Fruit fly (Drosophila melanogaster) whole organism, embryonic: ENCODE measurements around the gene snz.

Experiments
- CG10147 ChIP-seq: fragments of 200-800 bp; sonication (Bioruptor generic); optimal IDR thresholded peaks from 2 replicates; lab custom pipeline; 2019; ENCODE audit warnings: missing biosample characterization, mild to moderate bottlenecking, missing genetic modification characterization, moderate library complexity
- CG10654 ChIP-seq: fragments of 200-800 bp; sonication (Bioruptor generic); optimal IDR thresholded peaks from 2 replicates; lab custom pipeline; 2016; ENCODE audit warnings: missing biosample characterization, missing genetic modification characterization
- CG11085 ChIP-seq: fragments of 200-800 bp; sonication (Bioruptor generic); IDR thresholded peaks from 2 replicates; pipeline ENCODE4 v1.3.6; 2022; ENCODE audit warnings: missing biosample characterization, missing genetic modification characterization
- CG13424 ChIP-seq: fragments of 200-800 bp; sonication (Bioruptor generic); optimal IDR thresholded peaks from 2 replicates; lab custom pipeline; 2019; ENCODE audit warnings: missing biosample characterization, mild to moderate bottlenecking, missing genetic modification characterization, moderate library complexity
- CG14860 ChIP-seq: fragments of 200-800 bp; sonication (Bioruptor generic); IDR thresholded peaks from 3 replicates; pipeline ENCODE4 v1.3.6; 2022; ENCODE audit warnings: missing biosample characterization, missing genetic modification characterization; ENCODE audit not compliant: partially characterized antibody
- CG15269 ChIP-seq: fragments of 200-800 bp; sonication (Bioruptor generic); optimal IDR thresholded peaks from 2 replicates; lab custom pipeline; 2018; ENCODE audit warnings: missing biosample characterization, mild to moderate bottlenecking, missing genetic modification characterization, moderate library complexity
- CG15696 ChIP-seq: fragments of 200-800 bp; sonication (Bioruptor generic); optimal IDR thresholded peaks from 2 replicates; lab custom pipeline; 2019; ENCODE audit warnings: missing biosample characterization, mild to moderate bottlenecking, missing genetic modification characterization, moderate library complexity
- CG18011 ChIP-seq: fragments of 200-800 bp; sonication (Bioruptor generic); optimal IDR thresholded peaks from 2 replicates; lab custom pipeline; 2017; ENCODE audit warnings: missing biosample characterization, missing genetic modification characterization, mild to moderate bottlenecking, moderate library complexity, missing genotype
- CG18262 ChIP-seq: fragments of 200-800 bp; optimal IDR thresholded peaks from 3 replicates; lab custom pipeline; 2019; ENCODE audit warnings: missing biosample characterization, mild to moderate bottlenecking, missing genetic modification characterization, moderate library complexity
- CG31441 ChIP-seq: fragments of 200-800 bp; sonication (Bioruptor generic); IDR thresholded peaks from 2 replicates; pipeline ENCODE4 v1.3.6; 2022; ENCODE audit warnings: missing biosample characterization, missing genetic modification characterization
- CG32772 ChIP-seq: fragments of 200-800 bp; sonication (Bioruptor generic); IDR thresholded peaks from 2 replicates; pipeline ENCODE4 v1.3.6; 2022; ENCODE audit warnings: missing biosample characterization, missing genetic modification characterization
- CG34422 ChIP-seq: fragments of 200-800 bp; sonication (Bioruptor generic); IDR thresholded peaks from 3 replicates; pipeline ENCODE4 v1.3.6; 2022; ENCODE audit warnings: missing biosample characterization, missing genetic modification characterization
- CG3838 ChIP-seq: fragments of 200-800 bp; sonication (Bioruptor generic); optimal IDR thresholded peaks from 3 replicates; lab custom pipeline; 2016; ENCODE audit warnings: missing biosample characterization, missing genetic modification characterization
- CG4328 ChIP-seq: fragments of 200-800 bp; sonication (Bioruptor generic); optimal IDR thresholded peaks from 3 replicates; lab custom pipeline; 2017; ENCODE audit warnings: missing biosample characterization, missing genetic modification reagents, missing genetic modification characterization
- CG6272 ChIP-seq: fragments of 200-800 bp; sonication (Bioruptor generic); IDR thresholded peaks from 2 replicates; pipeline ENCODE4 v1.3.6; 2022; ENCODE audit warnings: missing biosample characterization, missing genetic modification characterization
- CG7928 ChIP-seq: fragments of 200-800 bp; sonication (Bioruptor generic); optimal IDR thresholded peaks from 2 replicates; lab custom pipeline; 2017; ENCODE audit warnings: missing biosample characterization, mild to moderate bottlenecking, missing genetic modification characterization
- Dek ChIP-seq: fragments of 200-800 bp; sonication (Bioruptor generic); optimal IDR thresholded peaks from 3 replicates; lab custom pipeline; 2019; ENCODE audit warnings: missing biosample characterization, mild to moderate bottlenecking, missing genetic modification characterization, moderate library complexity
- Doc3 ChIP-seq: fragments of 200-800 bp; sonication (Bioruptor generic); IDR thresholded peaks from 3 replicates; pipeline ENCODE4 v1.3.6; 2022; ENCODE audit warnings: missing biosample characterization, missing genetic modification characterization; ENCODE audit not compliant: partially characterized antibody
- Dp ChIP-seq: fragments of 200-800 bp; sonication (Bioruptor generic); optimal IDR thresholded peaks from 2 replicates; lab custom pipeline; 2018; ENCODE audit warnings: missing biosample characterization, mild to moderate bottlenecking, missing genetic modification characterization, moderate library complexity
- Fer3 ChIP-seq: fragments of 200-800 bp; sonication (Bioruptor generic); optimal IDR thresholded peaks from 2 replicates; lab custom pipeline; 2018; ENCODE audit warnings: missing biosample characterization, mild to moderate bottlenecking, missing genetic modification characterization, moderate library complexity
- HLH4C ChIP-seq: fragments of 200-800 bp; sonication (Bioruptor generic); IDR thresholded peaks from 3 replicates; pipeline ENCODE4 v1.3.6; 2022; ENCODE audit warnings: missing biosample characterization, missing genetic modification characterization; ENCODE audit not compliant: partially characterized antibody
- Hr78 ChIP-seq, 2 experiments: fragments of 200-800 bp in 1 of 2; fragments of >200 bp in 1 of 2; sonication (Bioruptor generic) in 1 of 2; optimal IDR thresholded peaks; 2 replicates each; lab custom pipeline; 2017 to 2019; ENCODE audit warnings: missing biosample characterization in 2 of 2, missing genetic modification characterization in 2 of 2, mild to moderate bottlenecking in 1 of 2, moderate library complexity in 1 of 2
- Nf-YA ChIP-seq: fragments of 200-800 bp; sonication (Bioruptor generic); IDR thresholded peaks from 2 replicates; pipeline ENCODE4 v1.3.6; 2022; ENCODE audit warnings: missing biosample characterization, missing genetic modification characterization
- Opbp ChIP-seq: fragments of 200-800 bp; sonication (Bioruptor generic); IDR thresholded peaks from 3 replicates; pipeline ENCODE4 v1.3.6; 2022; ENCODE audit warnings: missing biosample characterization, missing genetic modification characterization; ENCODE audit not compliant: partially characterized antibody
- Rfx ChIP-seq: fragments of 200-800 bp; sonication (Bioruptor generic); IDR thresholded peaks from 2 replicates; pipeline ENCODE4 v1.3.6; 2022; ENCODE audit warnings: missing biosample characterization, missing genetic modification characterization
- amos ChIP-seq: fragments of 200-800 bp; sonication (Bioruptor generic); IDR thresholded peaks from 2 replicates; pipeline ENCODE4 v1.3.6; 2022; ENCODE audit warnings: missing biosample characterization, missing genetic modification characterization; ENCODE audit not compliant: partially characterized antibody
- br ChIP-seq: fragments of >200 bp; optimal IDR thresholded peaks from 2 replicates; lab custom pipeline; 2017
- crol ChIP-seq: fragments of 200-800 bp; sonication (Bioruptor generic); IDR thresholded peaks from 2 replicates; pipeline ENCODE4 v1.3.6; 2022; ENCODE audit warnings: missing biosample characterization, missing genetic modification characterization
- dysf ChIP-seq: fragments of 200-800 bp; sonication (Bioruptor generic); IDR thresholded peaks from 3 replicates; pipeline ENCODE4 v1.3.6; 2022; ENCODE audit warnings: missing biosample characterization, missing genetic modification characterization
- emc ChIP-seq: fragments of 200-800 bp; sonication (Bioruptor generic); optimal IDR thresholded peaks from 2 replicates; lab custom pipeline; 2016; ENCODE audit warnings: missing biosample characterization, missing genetic modification characterization
- exex ChIP-seq: fragments of 200-800 bp; sonication (Bioruptor generic); optimal IDR thresholded peaks from 4 replicates; lab custom pipeline; 2018; ENCODE audit warnings: missing biosample characterization, mild to moderate bottlenecking, missing genetic modification characterization, moderate library complexity
- fd102C ChIP-seq: fragments of 200-800 bp; sonication (Bioruptor generic); optimal IDR thresholded peaks from 2 replicates; lab custom pipeline; 2018; ENCODE audit warnings: missing biosample characterization, mild to moderate bottlenecking, missing genetic modification characterization, moderate library complexity
- fd96Cb ChIP-seq: fragments of 200-800 bp; sonication (Bioruptor generic); optimal IDR thresholded peaks from 2 replicates; lab custom pipeline; 2018; ENCODE audit warnings: missing biosample characterization, mild to moderate bottlenecking, missing genetic modification characterization, moderate library complexity
- gfzf ChIP-seq: fragments of 200-800 bp; sonication (Bioruptor generic); optimal IDR thresholded peaks from 2 replicates; lab custom pipeline; 2016; ENCODE audit warnings: missing biosample characterization, mild to moderate bottlenecking, missing genetic modification characterization, moderate library complexity
- gsb ChIP-seq: fragments of 200-800 bp; sonication (Bioruptor generic); IDR thresholded peaks from 2 replicates; pipeline ENCODE4 v1.3.6; 2022; ENCODE audit warnings: missing biosample characterization, missing genetic modification characterization
- h ChIP-seq: fragments of >200 bp; optimal IDR thresholded peaks from 2 replicates; lab custom pipeline; 2017
- hb ChIP-seq: fragments of 200-800 bp; sonication (Bioruptor generic); IDR thresholded peaks from 3 replicates; pipeline ENCODE4 v1.3.6; 2022; ENCODE audit warnings: missing biosample characterization, missing genetic modification characterization; ENCODE audit not compliant: partially characterized antibody
- hkb ChIP-seq, 2 experiments: fragments of 200-800 bp in 1 of 2; fragments of >200 bp in 1 of 2; sonication (Bioruptor generic) in 1 of 2; IDR thresholded peaks in 1 of 2; optimal IDR thresholded peaks in 1 of 2; 2 replicates each; pipeline versions ENCODE4 v1.3.6 to Lab custom; 2017 to 2022; ENCODE audit warnings: missing biosample characterization in 1 of 2, missing genetic modification characterization in 1 of 2
- jigr1 ChIP-seq: fragments of 200-800 bp; sonication (Bioruptor generic); IDR thresholded peaks from 3 replicates; pipeline ENCODE4 v1.3.6; 2022; ENCODE audit warnings: missing biosample characterization, missing genetic modification characterization
- kah ChIP-seq: fragments of 200-800 bp; sonication (Bioruptor generic); optimal IDR thresholded peaks from 2 replicates; lab custom pipeline; 2018; ENCODE audit warnings: missing biosample characterization, mild to moderate bottlenecking, missing genetic modification characterization
- mam ChIP-seq: fragments of 200-800 bp; sonication (Bioruptor generic); optimal IDR thresholded peaks from 3 replicates; lab custom pipeline; 2016; ENCODE audit warnings: missing biosample characterization, missing genetic modification characterization
- pan ChIP-seq, 4 experiments: fragments of >200 bp in 3 of 4; fragments of 200-800 bp in 1 of 4; sonication (Bioruptor generic) in 1 of 4; optimal IDR thresholded peaks in 3 of 4; IDR thresholded peaks in 1 of 4; 2 replicates each; pipeline versions ENCODE4 v1.3.6 to Lab custom; 2017 to 2022; ENCODE audit warnings: missing biosample characterization in 2 of 4, missing genetic modification characterization in 2 of 4, mixed read lengths in 1 of 4
- rib ChIP-seq: fragments of 200-800 bp; sonication (Bioruptor generic); IDR thresholded peaks from 2 replicates; pipeline ENCODE4 v1.3.6; 2022; ENCODE audit warnings: missing biosample characterization, missing genetic modification characterization
- sc ChIP-seq, 3 experiments: fragments of >200 bp in 2 of 3; fragments of 200-800 bp in 1 of 3; sonication (Bioruptor generic) in 1 of 3; optimal IDR thresholded peaks; 2 replicates in 2 of 3; 3 replicates in 1 of 3; lab custom pipeline; 2017; ENCODE audit warnings: mild to moderate bottlenecking in 1 of 3, missing biosample characterization in 1 of 3, missing genetic modification characterization in 1 of 3, missing genetic modification reagents in 1 of 3
- sd ChIP-seq: fragments of 200-800 bp; sonication (Bioruptor generic); optimal IDR thresholded peaks from 3 replicates; lab custom pipeline; 2018; ENCODE audit warnings: missing biosample characterization, mild to moderate bottlenecking, missing genetic modification characterization, moderate library complexity
- shn ChIP-seq: fragments of 200-800 bp; sonication (Bioruptor generic); optimal IDR thresholded peaks from 3 replicates; lab custom pipeline; 2016; ENCODE audit warnings: missing biosample characterization, missing genetic modification characterization
- sna ChIP-seq: fragments of 200-800 bp; sonication (Bioruptor generic); IDR thresholded peaks from 2 replicates; pipeline ENCODE4 v1.3.6; 2022; ENCODE audit warnings: missing biosample characterization, missing genetic modification characterization; ENCODE audit not compliant: partially characterized antibody
- twi ChIP-seq: fragments of 200-800 bp; optimal IDR thresholded peaks from 2 replicates; lab custom pipeline; 2019; ENCODE audit warnings: missing biosample characterization, mild to moderate bottlenecking, missing genetic modification characterization, moderate library complexity
- vvl ChIP-seq: fragments of 200-800 bp; sonication (Bioruptor generic); IDR thresholded peaks from 2 replicates; pipeline ENCODE4 v1.3.6; 2022; ENCODE audit warnings: missing biosample characterization, missing genetic modification characterization
- zfh2 ChIP-seq: fragments of 200-800 bp; sonication (Bioruptor generic); optimal IDR thresholded peaks from 2 replicates; lab custom pipeline; 2016; ENCODE audit warnings: missing biosample characterization, missing genetic modification characterization

snz gene

DNA sequence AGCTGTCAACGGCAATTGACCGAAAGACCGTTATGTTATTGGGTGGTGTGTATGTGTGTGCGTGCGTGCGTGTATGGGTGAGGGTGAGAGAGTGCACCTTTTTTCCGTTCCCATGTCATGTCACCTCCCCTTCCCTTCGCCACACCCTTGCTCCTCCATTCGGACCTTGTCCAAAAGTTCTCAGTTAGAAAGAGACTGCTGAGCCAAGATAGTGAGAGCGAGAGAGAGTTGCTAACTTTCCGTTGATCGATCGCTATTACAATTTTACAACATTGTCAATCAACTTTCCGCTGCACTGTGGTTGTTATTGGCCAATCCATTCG, 26.6 kb downstream of the snz start (continued):
- TF ChIP-seq CG15269 (tag; lab: Kevin White, UChicago): no peak
- no peak for TF ChIP-seq Dek (tag; lab: Kevin White, UChicago)
- no peak for TF ChIP-seq Rfx (GFP tag; lab: Robert Waterston, UW)
- no peak for TF ChIP-seq amos (GFP tag; lab: Robert Waterston, UW)
- no peak for TF ChIP-seq CG18011 (GFP tag; lab: Kevin White, UChicago)
- no peak for TF ChIP-seq CG15696
- TF ChIP-seq CG32772 (GFP tag; lab: Robert Waterston, UW): no peak
- no peak for TF ChIP-seq Doc3
- no peak; the same call in 2 of the 3 replicates for TF ChIP-seq jigr1 (GFP tag; lab: Robert Waterston, UW)
- TF ChIP-seq pan (optimal IDR thresholded peaks at IDR 0.05; lab: Kevin White, UChicago): no peak
- TF ChIP-seq pan (GFP tag; optimal IDR thresholded peaks at IDR 0.05 in 1 of 2, IDR thresholded peaks at IDR 0.05 in 1 of 2): no peak
- no peak for TF ChIP-seq emc (GFP tag; lab: Kevin White, UChicago)
- no peak for TF ChIP-seq shn (GFP tag; lab: Kevin White, UChicago)
- no peak for TF ChIP-seq sna (GFP tag; lab: Robert Waterston, UW)
- no peak for TF ChIP-seq CG6272 (GFP tag; lab: Robert Waterston, UW)
- no peak for TF ChIP-seq kah (GFP tag; lab: Kevin White, UChicago)
- TF ChIP-seq HLH4C (GFP tag; lab: Robert Waterston, UW): no peak
- TF ChIP-seq gsb (GFP tag; lab: Robert Waterston, UW): no peak
- TF ChIP-seq mam (GFP tag; lab: Kevin White, UChicago): no peak
- TF ChIP-seq Dp (GFP tag; lab: Kevin White, UChicago): no peak
- no peak for TF ChIP-seq hkb (optimal IDR thresholded peaks at IDR 0.05; lab: Kevin White, UChicago)
- TF ChIP-seq hkb (GFP tag; IDR thresholded peaks at IDR 0.05; lab: Robert Waterston, UW): no peak
- no peak for TF ChIP-seq exex (tag; lab: Kevin White, UChicago)
- TF ChIP-seq fd102C (GFP tag; lab: Kevin White, UChicago): no peak
- TF ChIP-seq h: no peak
- no peak for TF ChIP-seq Opbp (GFP tag; lab: Robert Waterston, UW)
- TF ChIP-seq CG10654 (GFP tag; lab: Kevin White, UChicago): no peak
- TF ChIP-seq crol (GFP tag; lab: Robert Waterston, UW): peak; percentile 87
- no peak for TF ChIP-seq CG31441
- TF ChIP-seq br (lab: Kevin White, UChicago): no peak
- no peak for TF ChIP-seq gfzf (GFP tag; lab: Kevin White, UChicago)
- no peak for TF ChIP-seq CG4328 (GFP tag; lab: Kevin White, UChicago)
- TF ChIP-seq Fer3 (tag; lab: Kevin White, UChicago): no peak
- TF ChIP-seq hb: no peak
- TF ChIP-seq sd: no peak
- no peak for TF ChIP-seq rib (GFP tag; lab: Robert Waterston, UW)
- no peak for TF ChIP-seq fd96Cb (tag; lab: Kevin White, UChicago)
- TF ChIP-seq vvl (GFP tag; lab: Robert Waterston, UW): no peak
- peak in 1 of 2 experiments; percentile 66 for TF ChIP-seq Hr78 (GFP tag; optimal IDR thresholded peaks at IDR 0.05; lab: Kevin White, UChicago)
- TF ChIP-seq CG14860: no peak
- no peak for TF ChIP-seq CG3838 (GFP tag; lab: Kevin White, UChicago)
- TF ChIP-seq CG34422 (GFP tag; lab: Robert Waterston, UW): no peak
- no peak for TF ChIP-seq CG11085 (GFP tag; lab: Robert Waterston, UW)
- TF ChIP-seq CG7928 (GFP tag; lab: Kevin White, UChicago): no peak
- 0 out of 3 replicates have a peak, but pooled peaks have one; percentile 0 for TF ChIP-seq dysf (GFP tag; lab: Robert Waterston, UW)
- no peak for TF ChIP-seq sc (optimal IDR thresholded peaks at IDR 0.05; lab: Kevin White, UChicago)
- peak; percentile 3 for TF ChIP-seq sc (GFP tag; optimal IDR thresholded peaks at IDR 0.05; lab: Kevin White, UChicago)
- no peak for TF ChIP-seq zfh2
- TF ChIP-seq CG18262 (tag; lab: Kevin White, UChicago): no peak
- no peak for TF ChIP-seq Nf-YA (GFP tag; lab: Robert Waterston, UW)
- TF ChIP-seq twi (tag; lab: Kevin White, UChicago): no peak
- peak; percentile 54 for TF ChIP-seq CG13424
- no peak for TF ChIP-seq CG10147 (GFP tag; lab: Kevin White, UChicago)
